Fruit fly (Drosophila melanogaster) whole organism, embryonic: ENCODE results near the gene CG7227.

Experiments used
- Aef1 ChIP-seq: fragments of 200-800 bp; sonication (Bioruptor generic); IDR thresholded peaks from 3 replicates; pipeline ENCODE4 v1.3.6; 2022; ENCODE audit warnings: missing biosample characterization, missing genetic modification characterization
- Antp ChIP-seq: fragments of 200-800 bp; sonication (Bioruptor generic); optimal IDR thresholded peaks from 3 replicates; lab custom pipeline; 2016; ENCODE audit warnings: missing biosample characterization, missing genetic modification characterization
- Atf3 ChIP-seq: fragments of 200-800 bp; sonication (Bioruptor generic); optimal IDR thresholded peaks from 3 replicates; lab custom pipeline; 2016; ENCODE audit warnings: missing biosample characterization, missing genetic modification characterization
- CG10462 ChIP-seq: fragments of 200-800 bp; sonication (Bioruptor generic); optimal IDR thresholded peaks from 2 replicates; lab custom pipeline; 2016; ENCODE audit warnings: missing biosample characterization, missing genetic modification characterization
- CG10565 ChIP-seq: fragments of 200-800 bp; sonication (Bioruptor generic); optimal IDR thresholded peaks from 3 replicates; lab custom pipeline; 2016; ENCODE audit warnings: missing biosample characterization, mild to moderate bottlenecking, missing genetic modification characterization
- CG11093 ChIP-seq: fragments of 200-800 bp; sonication (Bioruptor generic); IDR thresholded peaks from 3 replicates; pipeline ENCODE4 v1.3.6; 2022; ENCODE audit warnings: missing biosample characterization, missing genetic modification characterization
- CG11723 ChIP-seq: fragments of 200-800 bp; sonication (Bioruptor generic); optimal IDR thresholded peaks from 2 replicates; lab custom pipeline; 2017; ENCODE audit warnings: missing biosample characterization, mild to moderate bottlenecking, missing genetic modification characterization
- CG12744 ChIP-seq: fragments of 200-800 bp; sonication (Bioruptor generic); optimal IDR thresholded peaks from 2 replicates; lab custom pipeline; 2016; ENCODE audit warnings: missing biosample characterization, missing genetic modification characterization
- CG12769 ChIP-seq: fragments of 200-800 bp; sonication (Bioruptor generic); optimal IDR thresholded peaks from 2 replicates; lab custom pipeline; 2019; ENCODE audit warnings: missing biosample characterization, mild to moderate bottlenecking, missing genetic modification characterization, moderate library complexity
- CG13775 ChIP-seq: fragments of 200-800 bp; sonication (Bioruptor generic); optimal IDR thresholded peaks from 3 replicates; lab custom pipeline; 2017; ENCODE audit warnings: missing biosample characterization, mild to moderate bottlenecking, missing genetic modification characterization
- CG15011 ChIP-seq: fragments of 200-800 bp; sonication (Bioruptor generic); optimal IDR thresholded peaks from 3 replicates; lab custom pipeline; 2018; ENCODE audit warnings: missing biosample characterization, mild to moderate bottlenecking, missing genetic modification characterization
- CG18011 ChIP-seq: fragments of 200-800 bp; sonication (Bioruptor generic); optimal IDR thresholded peaks from 2 replicates; lab custom pipeline; 2017; ENCODE audit warnings: missing biosample characterization, missing genetic modification characterization, mild to moderate bottlenecking, moderate library complexity, missing genotype
- CG18476 ChIP-seq: fragments of 200-800 bp; sonication (Bioruptor generic); optimal IDR thresholded peaks from 2 replicates; lab custom pipeline; 2016; ENCODE audit warnings: missing biosample characterization, mild to moderate bottlenecking, missing genetic modification characterization
- CG18619 ChIP-seq: fragments of 200-800 bp; sonication (Bioruptor generic); optimal IDR thresholded peaks from 3 replicates; lab custom pipeline; 2017; ENCODE audit warnings: missing biosample characterization, mild to moderate bottlenecking, missing genetic modification characterization
- CG2712 ChIP-seq: fragments of 200-800 bp; optimal IDR thresholded peaks from 3 replicates; lab custom pipeline; 2019; ENCODE audit warnings: missing biosample characterization, mild to moderate bottlenecking, missing genetic modification characterization, moderate library complexity
- CG2889 ChIP-seq: fragments of 200-800 bp; sonication (Bioruptor generic); IDR thresholded peaks from 3 replicates; pipeline ENCODE4 v1.3.6; 2022; ENCODE audit warnings: missing biosample characterization, missing genetic modification characterization
- CG30403 ChIP-seq: fragments of 200-800 bp; sonication (Bioruptor generic); optimal IDR thresholded peaks from 3 replicates; lab custom pipeline; 2016; ENCODE audit warnings: missing biosample characterization, missing genetic modification characterization
- CG32772 ChIP-seq: fragments of 200-800 bp; sonication (Bioruptor generic); IDR thresholded peaks from 2 replicates; pipeline ENCODE4 v1.3.6; 2022; ENCODE audit warnings: missing biosample characterization, missing genetic modification characterization
- CG33213 ChIP-seq: fragments of 200-800 bp; sonication (Bioruptor generic); optimal IDR thresholded peaks from 3 replicates; lab custom pipeline; 2016; ENCODE audit warnings: missing biosample characterization, missing genetic modification characterization
- CG3407 ChIP-seq: fragments of 200-800 bp; sonication (Bioruptor generic); optimal IDR thresholded peaks from 2 replicates; lab custom pipeline; 2018; ENCODE audit warnings: missing biosample characterization, mild to moderate bottlenecking, missing genetic modification characterization
- CG3838 ChIP-seq: fragments of 200-800 bp; sonication (Bioruptor generic); optimal IDR thresholded peaks from 3 replicates; lab custom pipeline; 2016; ENCODE audit warnings: missing biosample characterization, missing genetic modification characterization
- CG4282 ChIP-seq: fragments of 200-800 bp; sonication (Bioruptor generic); optimal IDR thresholded peaks from 2 replicates; lab custom pipeline; 2016; ENCODE audit warnings: missing biosample characterization, missing genetic modification characterization
- CG5180 ChIP-seq: fragments of 200-800 bp; sonication (Bioruptor generic); optimal IDR thresholded peaks from 3 replicates; lab custom pipeline; 2017; ENCODE audit warnings: missing biosample characterization, missing genetic modification characterization, mild to moderate bottlenecking, moderate library complexity, missing genetic modification reagents
- CG6272 ChIP-seq: fragments of 200-800 bp; sonication (Bioruptor generic); IDR thresholded peaks from 2 replicates; pipeline ENCODE4 v1.3.6; 2022; ENCODE audit warnings: missing biosample characterization, missing genetic modification characterization
- CG7372 ChIP-seq: fragments of 200-800 bp; sonication (Bioruptor generic); IDR thresholded peaks from 2 replicates; pipeline ENCODE4 v1.3.6; 2022; ENCODE audit warnings: missing biosample characterization, missing genetic modification characterization
- CG8089 ChIP-seq: fragments of 200-800 bp; sonication (Bioruptor generic); optimal IDR thresholded peaks from 3 replicates; lab custom pipeline; 2016; ENCODE audit warnings: missing biosample characterization, missing genetic modification characterization
- CG9932 ChIP-seq: fragments of 200-800 bp; sonication (Bioruptor generic); IDR thresholded peaks from 2 replicates; pipeline ENCODE4 v1.3.6; 2022; ENCODE audit warnings: missing biosample characterization, missing genetic modification characterization
- Dek ChIP-seq: fragments of 200-800 bp; sonication (Bioruptor generic); optimal IDR thresholded peaks from 3 replicates; lab custom pipeline; 2019; ENCODE audit warnings: missing biosample characterization, mild to moderate bottlenecking, missing genetic modification characterization, moderate library complexity
- Ets65A ChIP-seq: fragments of 200-800 bp; sonication (Bioruptor generic); peaks from one replicate; lab custom pipeline; 2016; ENCODE audit warnings: missing biosample characterization, missing genetic modification characterization
- Mad ChIP-seq: fragments of 200-800 bp; sonication (Bioruptor generic); optimal IDR thresholded peaks from 2 replicates; lab custom pipeline; 2016; ENCODE audit warnings: missing biosample characterization, missing genetic modification characterization
- Med ChIP-seq: fragments of 200-800 bp; sonication (Bioruptor generic); peaks from one replicate; lab custom pipeline; 2016; ENCODE audit warnings: missing biosample characterization, missing genetic modification characterization, mild to moderate bottlenecking, inconsistent platforms, moderate library complexity
- Rfx ChIP-seq: fragments of 200-800 bp; sonication (Bioruptor generic); IDR thresholded peaks from 2 replicates; pipeline ENCODE4 v1.3.6; 2022; ENCODE audit warnings: missing biosample characterization, missing genetic modification characterization
- Sox102F ChIP-seq: fragments of 200-800 bp; sonication (Bioruptor generic); optimal IDR thresholded peaks from 2 replicates; lab custom pipeline; 2018; ENCODE audit warnings: missing biosample characterization, mild to moderate bottlenecking, missing genetic modification characterization, moderate library complexity
- Trl ChIP-seq, 3 experiments: fragments of >200 bp in 2 of 3; fragments of 200-800 bp in 1 of 3; sonication (Bioruptor generic) in 1 of 3; optimal IDR thresholded peaks; 2 replicates in 1 of 3; 3 replicates in 2 of 3; lab custom pipeline; 2016 to 2017; ENCODE audit warnings: missing biosample characterization in 1 of 3, missing genetic modification characterization in 1 of 3
- YL-1 ChIP-seq: fragments of 200-800 bp; sonication (Bioruptor generic); optimal IDR thresholded peaks from 3 replicates; lab custom pipeline; 2017; ENCODE audit warnings: missing biosample characterization, mild to moderate bottlenecking, missing genetic modification characterization
- cad ChIP-seq: fragments of >200 bp; optimal IDR thresholded peaks from 2 replicates; lab custom pipeline; 2017; ENCODE audit warnings: missing biosample characterization, missing genetic modification characterization
- crc ChIP-seq: fragments of 200-800 bp; sonication (Bioruptor generic); optimal IDR thresholded peaks from 2 replicates; lab custom pipeline; 2016; ENCODE audit warnings: missing biosample characterization, missing genetic modification characterization
- crp ChIP-seq, 2 experiments: fragments of 200-800 bp; sonication (Bioruptor generic); optimal IDR thresholded peaks; 2 replicates in 1 of 2; 3 replicates in 1 of 2; lab custom pipeline; 2017; ENCODE audit warnings: missing biosample characterization in 2 of 2, missing genetic modification characterization in 2 of 2, mild to moderate bottlenecking in 1 of 2, moderate library complexity in 1 of 2
- ewg ChIP-seq: fragments of 200-800 bp; sonication (Bioruptor generic); optimal IDR thresholded peaks from 3 replicates; lab custom pipeline; 2017; ENCODE audit warnings: mild to moderate bottlenecking, missing biosample characterization, missing genetic modification reagents, missing genetic modification characterization
- ftz-f1 ChIP-seq: fragments of 200-800 bp; sonication (Bioruptor generic); optimal IDR thresholded peaks from 2 replicates; lab custom pipeline; 2016; ENCODE audit warnings: missing biosample characterization, missing genetic modification characterization
- insv ChIP-seq, 2 experiments: fragments of 200-800 bp; sonication (Bioruptor generic); optimal IDR thresholded peaks; 3 replicates each; lab custom pipeline; 2016 to 2018; ENCODE audit warnings: missing biosample characterization in 2 of 2, missing genetic modification characterization in 2 of 2
- klu ChIP-seq: fragments of 200-800 bp; sonication (Bioruptor generic); IDR thresholded peaks from 2 replicates; pipeline ENCODE4 v1.3.6; 2022; ENCODE audit warnings: missing biosample characterization, missing genetic modification characterization
- kni ChIP-seq: fragments of 200-800 bp; sonication (Bioruptor generic); optimal IDR thresholded peaks from 3 replicates; lab custom pipeline; 2017; ENCODE audit warnings: mild to moderate bottlenecking, missing biosample characterization, missing genetic modification reagents, missing genetic modification characterization
- lab ChIP-seq: fragments of 200-800 bp; sonication (Bioruptor generic); optimal IDR thresholded peaks from 3 replicates; lab custom pipeline; 2017; ENCODE audit warnings: missing biosample characterization, missing genetic modification characterization, mild to moderate bottlenecking, moderate library complexity, missing genetic modification reagents
- nau ChIP-seq: fragments of 200-800 bp; sonication (Bioruptor generic); optimal IDR thresholded peaks from 3 replicates; lab custom pipeline; 2017; ENCODE audit warnings: missing biosample characterization, mild to moderate bottlenecking, missing genetic modification characterization, missing genetic modification reagents
- phol ChIP-seq: fragments of 200-800 bp; sonication (Bioruptor generic); optimal IDR thresholded peaks from 3 replicates; lab custom pipeline; 2018; ENCODE audit warnings: missing biosample characterization, mild to moderate bottlenecking, missing genetic modification characterization, moderate library complexity
- psq ChIP-seq: fragments of 200-800 bp; sonication (Bioruptor generic); optimal IDR thresholded peaks from 2 replicates; lab custom pipeline; 2017; ENCODE audit warnings: missing biosample characterization, missing genetic modification characterization
- sna ChIP-seq: fragments of 200-800 bp; sonication (Bioruptor generic); IDR thresholded peaks from 2 replicates; pipeline ENCODE4 v1.3.6; 2022; ENCODE audit warnings: missing biosample characterization, missing genetic modification characterization; ENCODE audit not compliant: partially characterized antibody
- trh ChIP-seq: fragments of 200-800 bp; sonication (Bioruptor generic); optimal IDR thresholded peaks from 2 replicates; lab custom pipeline; 2016; ENCODE audit warnings: missing biosample characterization, missing genetic modification characterization
- unc-4 ChIP-seq: fragments of 200-800 bp; sonication (Bioruptor generic); IDR thresholded peaks from 2 replicates; pipeline ENCODE4 v1.3.6; 2022; ENCODE audit warnings: missing biosample characterization, missing genetic modification characterization; ENCODE audit not compliant: partially characterized antibody

The CG7227 gene

dm6 chr2L:7964611-7965010 is 33.3 kb downstream of the CG7227 start (continued):
- TF ChIP-seq Med (GFP tag; lab: Kevin White, UChicago), result peak; percentile 92
- TF ChIP-seq CG4282 (GFP tag; lab: Kevin White, UChicago), result no peak
- TF ChIP-seq CG6272 (GFP tag; lab: Robert Waterston, UW), result peak; percentile 53; the same call in 1 of the 2 replicates
- peak; percentile 9 for TF ChIP-seq CG18476 (GFP tag; lab: Kevin White, UChicago)
- no peak for TF ChIP-seq Trl (optimal IDR thresholded peaks at IDR 0.05; lab: Kevin White, UChicago)
- TF ChIP-seq Trl (GFP tag; optimal IDR thresholded peaks at IDR 0.05; lab: Kevin White, UChicago), result peak; percentile 63
- TF ChIP-seq Atf3 (GFP tag; lab: Kevin White, UChicago), result peak; percentile 68
- peak; percentile 21 for TF ChIP-seq psq (GFP tag; lab: Kevin White, UChicago)
- no peak for TF ChIP-seq YL-1
- TF ChIP-seq Rfx (GFP tag; lab: Robert Waterston, UW), result peak; percentile 71
- peak; percentile 75 for TF ChIP-seq CG12769 (tag; lab: Kevin White, UChicago)
- no peak for TF ChIP-seq CG3838
- no peak for TF ChIP-seq cad (GFP tag; lab: Kevin White, UChicago)
- TF ChIP-seq CG2712, result peak; percentile 71
- peak; percentile 69 for TF ChIP-seq ewg (GFP tag; lab: Kevin White, UChicago)
- peak in 1 of 2 experiments; percentile 22 for TF ChIP-seq crp (GFP tag; optimal IDR thresholded peaks at IDR 0.05; lab: Kevin White, UChicago)
- peak; percentile 81 for TF ChIP-seq nau (GFP tag; lab: Kevin White, UChicago)
- TF ChIP-seq klu, result no peak
- TF ChIP-seq insv (GFP tag; optimal IDR thresholded peaks at IDR 0.05; lab: Kevin White, UChicago), result no peak
- peak; percentile 61 for TF ChIP-seq CG11723 (GFP tag; lab: Kevin White, UChicago)
- TF ChIP-seq lab (GFP tag; lab: Kevin White, UChicago), result peak; percentile 76
- TF ChIP-seq CG13775, result peak; percentile 61
- no peak for TF ChIP-seq kni (GFP tag; lab: Kevin White, UChicago)
- peak; percentile 58 for TF ChIP-seq CG5180
- TF ChIP-seq phol, result peak; percentile 69
- peak; percentile 60 for TF ChIP-seq CG8089
- TF ChIP-seq CG15011 (GFP tag; lab: Kevin White, UChicago), result peak; percentile 0
- TF ChIP-seq Aef1 (GFP tag; lab: Robert Waterston, UW), result peak; percentile 82
- peak; percentile 27 for TF ChIP-seq CG33213 (GFP tag; lab: Kevin White, UChicago)
- TF ChIP-seq sna (GFP tag; lab: Robert Waterston, UW), result no peak
- TF ChIP-seq CG9932 (GFP tag; lab: Robert Waterston, UW), result peak; percentile 30; the same call in 1 of the 2 replicates
- TF ChIP-seq CG18619 (GFP tag; lab: Kevin White, UChicago), result peak; percentile 46
- TF ChIP-seq CG7372 (GFP tag; lab: Robert Waterston, UW), result peak; percentile 59
- TF ChIP-seq Antp (GFP tag; lab: Kevin White, UChicago), result peak; percentile 61
- TF ChIP-seq CG18011, result no peak
- peak; percentile 66 for TF ChIP-seq CG10462 (GFP tag; lab: Kevin White, UChicago)
- peak; percentile 51; the same call in 1 of the 3 replicates for TF ChIP-seq CG2889 (GFP tag; lab: Robert Waterston, UW)
- peak; percentile 62 for TF ChIP-seq CG12744 (GFP tag; lab: Kevin White, UChicago)
- peak; percentile 67 for TF ChIP-seq Mad
- peak; percentile 83 for TF ChIP-seq CG30403
- TF ChIP-seq Ets65A (GFP tag; lab: Kevin White, UChicago), result peak; percentile 91
- TF ChIP-seq trh (GFP tag; lab: Kevin White, UChicago), result peak; percentile 47
- no peak for TF ChIP-seq ftz-f1 (GFP tag; lab: Kevin White, UChicago)
- TF ChIP-seq CG11093, result peak; percentile 49; the same call in 1 of the 3 replicates
- peak; percentile 65 for TF ChIP-seq CG3407
- no peak for TF ChIP-seq unc-4 (GFP tag; lab: Robert Waterston, UW)
- peak; percentile 53 for TF ChIP-seq crc
- peak; percentile 77 for TF ChIP-seq CG32772 (GFP tag; lab: Robert Waterston, UW)
- TF ChIP-seq Sox102F (GFP tag; lab: Kevin White, UChicago), result peak; percentile 87
- TF ChIP-seq Dek (tag; lab: Kevin White, UChicago), result peak; percentile 51
- no peak for TF ChIP-seq CG10565 (GFP tag; lab: Kevin White, UChicago)
